Worm (Caenorhabditis elegans): ENCODE data around the gene Y54G2A.76.
"Not testable (repeated sequence)": the region's sequence is repeated elsewhere in the genome, so short reads cannot be mapped to it uniquely, and the experiment has no call there.

ce11 chrIV:2788389-2788788 is 20.8 kb upstream of the Y54G2A.76 start, which contains the start of gene atln-1:
- TF ChIP-seq T22C8.4 (GFP tag; IDR thresholded peaks at IDR 0.05); cog-1 (tag; optimal IDR thresholded peaks at IDR 0.05); ref-1 (GFP tag; conservative IDR thresholded peaks at IDR 0.05); tab-1 (GFP tag; IDR thresholded peaks at IDR 0.05): not testable (repeated sequence)

Measured in whole organism, midembryonic.